Fruit fly (Drosophila melanogaster) Kc167 (cell line): Measurements from ENCODE around the gene SNF4Agamma.

Experiments
- Myc ChIP-seq: fragments of >200 bp; optimal IDR thresholded peaks from 2 replicates; lab custom pipeline; 2017; ENCODE audit warnings: missing external identifiers
- Sin3A ChIP-seq: fragments of >200 bp; optimal IDR thresholded peaks from 2 replicates; lab custom pipeline; 2018; ENCODE audit warnings: missing external identifiers
- h ChIP-seq: fragments of >200 bp; optimal IDR thresholded peaks from 3 replicates; lab custom pipeline; 2018; ENCODE audit warnings: missing external identifiers
- psq ChIP-seq: fragments of >200 bp; optimal IDR thresholded peaks from 2 replicates; lab custom pipeline; 2017; ENCODE audit warnings: missing external identifiers

DNA sequence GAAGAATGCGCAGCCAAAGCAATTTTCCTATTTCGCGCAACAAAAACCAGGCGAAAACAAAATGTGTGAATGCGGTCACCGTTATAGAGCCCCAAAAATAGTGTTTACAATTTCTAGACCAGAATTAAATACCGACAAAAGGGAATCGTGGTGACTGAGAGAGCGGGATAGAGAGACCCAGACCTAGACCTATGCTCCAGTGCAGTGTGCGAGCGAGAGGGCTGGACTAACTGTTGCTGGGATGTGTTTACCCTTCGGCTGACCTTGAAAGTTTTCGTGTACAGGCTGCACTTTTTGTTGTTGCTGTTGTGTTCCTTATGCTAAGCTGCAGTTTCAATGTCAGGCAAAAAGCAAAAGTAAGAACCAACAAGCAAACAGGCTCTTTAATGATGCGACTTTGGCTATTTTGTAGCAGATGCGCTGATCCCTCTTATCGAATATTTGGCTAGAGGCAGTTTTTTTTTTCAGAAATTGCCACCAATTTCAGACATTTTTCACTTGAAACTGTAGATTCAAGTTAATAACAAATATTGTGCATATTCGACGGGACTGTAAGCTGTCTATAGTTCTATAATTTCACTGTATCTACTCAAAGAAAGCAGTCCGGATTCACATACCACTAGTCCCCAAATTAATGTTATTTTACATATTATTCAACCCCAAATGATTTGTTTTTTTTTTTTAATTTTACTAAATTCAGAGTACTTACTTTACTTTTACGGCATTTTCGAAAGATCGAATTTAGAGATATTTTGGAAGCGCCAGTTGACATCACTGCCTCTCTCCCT lies 46.3 kb downstream of the SNF4Agamma start:
- TF ChIP-seq h (lab: Kevin White, UChicago) (no peak), Myc (no peak), psq (lab: Kevin White, UChicago) (no peak), Sin3A (lab: Kevin White, UChicago) (no peak)
